Worm (Caenorhabditis elegans) whole organism, L3 larva: ENCODE results near the gene ephx-1.
A peak's percentile ranks its signal among the peaks of the same experiment; 100 is the strongest.

Source experiments
- R02D3.7 ChIP-seq: fragments of 150-350 bp; optimal IDR thresholded peaks from 2 replicates; lab custom pipeline; 2014; ENCODE audit warnings: missing biosample characterization, missing genetic modification characterization
- ZK546.5 ChIP-seq: sonication (generic microtip); optimal IDR thresholded peaks from 2 replicates; lab custom pipeline; 2017; ENCODE audit warnings: missing biosample characterization, missing genetic modification characterization
- aly-2 ChIP-seq: fragments of 150-350 bp; optimal IDR thresholded peaks from 2 replicates; lab custom pipeline; 2014; ENCODE audit warnings: missing biosample characterization, missing genetic modification characterization
- ama-1 ChIP-seq: fragments of 150-350 bp; optimal IDR thresholded peaks from 2 replicates; lab custom pipeline; 2018
- ceh-16 ChIP-seq: sonication (generic microtip); optimal IDR thresholded peaks from 2 replicates; lab custom pipeline; 2017; ENCODE audit warnings: missing biosample characterization, missing genetic modification characterization
- ceh-82 ChIP-seq: fragments of 150-350 bp; optimal IDR thresholded peaks from 2 replicates; lab custom pipeline; 2014; ENCODE audit warnings: missing biosample characterization, missing genetic modification characterization
- daf-12 ChIP-seq: fragments of 150-350 bp; optimal IDR thresholded peaks from 2 replicates; lab custom pipeline; 2014; ENCODE audit warnings: missing biosample characterization, missing genetic modification reagents, missing genetic modification characterization
- egl-27 ChIP-seq: sonication (generic microtip); optimal IDR thresholded peaks from 4 replicates; lab custom pipeline; 2017; ENCODE audit warnings: missing biosample characterization, missing genetic modification reagents, missing genetic modification characterization
- egl-5 ChIP-seq: fragments of 150-350 bp; optimal IDR thresholded peaks from 2 replicates; lab custom pipeline; 2017; ENCODE audit warnings: missing biosample characterization, missing genetic modification reagents, missing genetic modification characterization, inconsistent platforms
- elt-1 ChIP-seq: fragments of 150-350 bp; optimal IDR thresholded peaks from 2 replicates; lab custom pipeline; 2014; ENCODE audit warnings: missing biosample characterization, missing genetic modification characterization
- elt-2 ChIP-seq: sonication (generic microtip); optimal IDR thresholded peaks from 2 replicates; lab custom pipeline; 2016; ENCODE audit warnings: missing genetic modification reagents, mild to moderate bottlenecking, missing genetic modification characterization, missing compliant biosample characterization
- elt-3 ChIP-seq, 3 experiments: fragments of 150-350 bp in 1 of 3; sonication (generic microtip) in 2 of 3; optimal IDR thresholded peaks; 2 replicates in 2 of 3; 4 replicates in 1 of 3; lab custom pipeline; 2014 to 2017; ENCODE audit warnings: missing biosample characterization in 3 of 3, missing genetic modification characterization in 3 of 3
- eor-1 ChIP-seq, 2 experiments: fragments of 150-350 bp; optimal IDR thresholded peaks; 2 replicates each; lab custom pipeline; 2014 to 2018; ENCODE audit warnings: missing biosample characterization in 2 of 2, missing genetic modification characterization in 2 of 2
- fkh-10 ChIP-seq: sonication (generic microtip); optimal IDR thresholded peaks from 2 replicates; lab custom pipeline; 2017; ENCODE audit warnings: missing biosample characterization, missing genetic modification reagents, missing genetic modification characterization
- fkh-2 ChIP-seq: fragments of 150-350 bp; optimal IDR thresholded peaks from 2 replicates; lab custom pipeline; 2014; ENCODE audit warnings: missing biosample characterization, missing genetic modification reagents, missing genetic modification characterization
- fos-1 ChIP-seq: fragments of 150-350 bp; optimal IDR thresholded peaks from 2 replicates; lab custom pipeline; 2014; ENCODE audit warnings: missing biosample characterization, missing genetic modification characterization
- jun-1 ChIP-seq: fragments of 150-350 bp; optimal IDR thresholded peaks from 2 replicates; lab custom pipeline; 2014; ENCODE audit warnings: missing biosample characterization, missing genetic modification reagents, missing genetic modification characterization
- lsy-12 ChIP-seq: sonication (generic microtip); optimal IDR thresholded peaks from 2 replicates; lab custom pipeline; 2016; ENCODE audit warnings: mild to moderate bottlenecking, missing genetic modification characterization, missing compliant biosample characterization
- mml-1 ChIP-seq: fragments of 150-350 bp; sonication (generic microtip); optimal IDR thresholded peaks from 3 replicates; lab custom pipeline; 2014; ENCODE audit warnings: missing biosample characterization, missing genetic modification characterization
- nhr-23 ChIP-seq: fragments of 150-350 bp; optimal IDR thresholded peaks from 2 replicates; lab custom pipeline; 2014; ENCODE audit warnings: missing biosample characterization, missing genetic modification reagents, missing genetic modification characterization
- nhr-237 ChIP-seq: fragments of 150-350 bp; optimal IDR thresholded peaks from 2 replicates; lab custom pipeline; 2014; ENCODE audit warnings: missing biosample characterization, missing genetic modification characterization
- nhr-25 ChIP-seq: sonication (generic microtip); optimal IDR thresholded peaks from 2 replicates; lab custom pipeline; 2017; ENCODE audit warnings: missing biosample characterization, missing genetic modification characterization
- nhr-28 ChIP-seq: fragments of 150-350 bp; optimal IDR thresholded peaks from 2 replicates; lab custom pipeline; 2014; ENCODE audit warnings: missing biosample characterization, missing genetic modification characterization
- nhr-43 ChIP-seq: sonication (generic microtip); optimal IDR thresholded peaks from 2 replicates; lab custom pipeline; 2016; ENCODE audit warnings: mild to moderate bottlenecking, missing genetic modification characterization, missing compliant biosample characterization; ENCODE audit not compliant: poor library complexity, severe bottlenecking
- nhr-67 ChIP-seq: fragments of 150-350 bp; optimal IDR thresholded peaks from 2 replicates; lab custom pipeline; 2014; ENCODE audit warnings: missing biosample characterization, missing genetic modification characterization
- nhr-76 ChIP-seq: fragments of 150-350 bp; sonication (generic microtip); optimal IDR thresholded peaks from 5 replicates; lab custom pipeline; 2014; ENCODE audit warnings: missing biosample characterization, missing genetic modification characterization
- pqm-1 ChIP-seq: fragments of 150-350 bp; optimal IDR thresholded peaks from 2 replicates; lab custom pipeline; 2017; ENCODE audit warnings: missing biosample characterization, missing genetic modification characterization, inconsistent platforms
- sea-2 ChIP-seq: fragments of 150-350 bp; sonication (generic microtip); optimal IDR thresholded peaks from 4 replicates; lab custom pipeline; 2014; ENCODE audit warnings: missing biosample characterization, missing genetic modification reagents, missing genetic modification characterization
- skn-1 ChIP-seq: fragments of 150-350 bp; optimal IDR thresholded peaks from 2 replicates; lab custom pipeline; 2014; ENCODE audit warnings: missing biosample characterization, missing genetic modification characterization
- snpc-4 ChIP-seq: fragments of 150-350 bp; optimal IDR thresholded peaks from 2 replicates; lab custom pipeline; 2014; ENCODE audit warnings: missing biosample characterization, missing genetic modification characterization
- unc-62 ChIP-seq: fragments of 150-350 bp; sonication (generic microtip); optimal IDR thresholded peaks from 4 replicates; lab custom pipeline; 2014; ENCODE audit warnings: missing biosample characterization, missing genetic modification reagents, missing genetic modification characterization
- ztf-4 ChIP-seq: fragments of 150-350 bp; optimal IDR thresholded peaks from 2 replicates; lab custom pipeline; 2014; ENCODE audit warnings: missing biosample characterization, missing genetic modification characterization

The ephx-1 gene

ce11 chrII:4007972-4008371, 3.3 kb downstream of the ephx-1 start:
- TF ChIP-seq nhr-23 (tag; lab: Kevin White, UChicago), result no peak
- no peak for TF ChIP-seq nhr-43 (tag; lab: Kevin White, UChicago)
- TF ChIP-seq elt-1, result no peak
- TF ChIP-seq eor-1 (tag; optimal IDR thresholded peaks at IDR 0.05; lab: Kevin White, UChicago), result no peak

- TF ChIP-seq elt-2 (peak; percentile 29), mml-1 (no peak)
Measured at ce11 chrII:4011518-4011917, 6.8 kb downstream of the ephx-1 start.

DNA sequence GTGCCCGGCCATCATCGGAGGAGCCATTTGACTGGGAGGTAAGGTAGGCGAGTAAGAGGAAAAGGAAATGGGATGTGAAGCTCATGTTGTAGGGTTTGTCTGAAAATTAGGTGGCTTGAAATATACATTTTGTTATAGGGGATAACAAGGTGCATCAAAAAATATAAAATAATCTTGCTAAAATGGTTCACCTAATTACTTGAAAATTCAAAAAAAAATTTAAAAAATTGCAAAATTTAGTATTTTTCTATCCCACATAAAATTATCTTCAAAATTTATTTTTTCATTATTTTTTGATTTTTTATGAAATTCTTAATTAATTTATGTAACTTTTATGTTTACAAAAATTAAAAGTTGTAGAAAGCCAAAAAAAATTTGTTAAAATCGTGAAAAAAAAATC, 13.9 kb downstream of the ephx-1 start, which contains the start of gene K07D4.6:
TSS of gene K07D4.6 (minus strand) at position 101 of the 400 bp plus-strand sequence.
- TF ChIP-seq fkh-10 (GFP tag; lab: Kevin White, UChicago) (no peak), fkh-2 (no peak), elt-3 (tag; optimal IDR thresholded peaks at IDR 0.05; lab: Kevin White, UChicago) (no peak), ZK546.5 (tag; lab: Kevin White, UChicago) (no peak)

DNA sequence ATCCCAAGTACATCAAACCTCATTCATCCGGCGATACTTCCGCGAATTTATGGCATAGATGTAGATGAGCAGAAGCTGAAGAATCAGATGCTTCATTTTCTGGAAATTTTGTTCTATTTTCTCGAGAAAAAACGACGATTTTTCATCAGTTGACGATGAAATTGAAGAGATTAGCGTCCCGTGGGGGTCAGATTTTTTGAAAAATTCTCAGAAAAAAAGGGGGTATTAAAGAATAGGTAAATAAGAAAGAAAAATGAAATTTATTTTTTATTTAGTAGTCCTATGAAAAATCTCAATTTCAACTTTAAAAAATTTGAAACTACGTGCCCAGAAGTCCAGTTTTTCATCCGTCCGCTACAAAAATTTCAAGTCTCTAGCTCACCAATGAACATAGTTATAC, 20.7 kb downstream of the ephx-1 start, which contains the start of gene K07D4.5:
TSS of gene K07D4.5 (minus strand) at position 101 of the 400 bp plus-strand sequence.
- no peak for TF ChIP-seq daf-12 (tag; lab: Kevin White, UChicago)
- TF ChIP-seq ztf-4 (tag; lab: Kevin White, UChicago), result no peak
- TF ChIP-seq R02D3.7 (tag; lab: Kevin White, UChicago), result no peak
- TF ChIP-seq snpc-4, result no peak
- no peak for TF ChIP-seq ceh-82 (tag; lab: Kevin White, UChicago)
- no peak for TF ChIP-seq lsy-12 (tag; lab: Kevin White, UChicago)
- TF ChIP-seq nhr-237 (tag; lab: Kevin White, UChicago), result no peak
- no peak for TF ChIP-seq nhr-76
- no peak for TF ChIP-seq nhr-25 (tag; lab: Kevin White, UChicago)
- no peak for TF ChIP-seq ZK546.5 (tag; lab: Kevin White, UChicago)
- no peak for TF ChIP-seq jun-1 (tag; lab: Kevin White, UChicago)
- no peak for TF ChIP-seq egl-27 (tag; lab: Kevin White, UChicago)
- TF ChIP-seq ceh-16, result no peak
- no peak for TF ChIP-seq nhr-28 (tag; lab: Kevin White, UChicago)
- no peak for TF ChIP-seq egl-5
- TF ChIP-seq unc-62 (GFP tag; lab: Kevin White, UChicago), result no peak

DNA sequence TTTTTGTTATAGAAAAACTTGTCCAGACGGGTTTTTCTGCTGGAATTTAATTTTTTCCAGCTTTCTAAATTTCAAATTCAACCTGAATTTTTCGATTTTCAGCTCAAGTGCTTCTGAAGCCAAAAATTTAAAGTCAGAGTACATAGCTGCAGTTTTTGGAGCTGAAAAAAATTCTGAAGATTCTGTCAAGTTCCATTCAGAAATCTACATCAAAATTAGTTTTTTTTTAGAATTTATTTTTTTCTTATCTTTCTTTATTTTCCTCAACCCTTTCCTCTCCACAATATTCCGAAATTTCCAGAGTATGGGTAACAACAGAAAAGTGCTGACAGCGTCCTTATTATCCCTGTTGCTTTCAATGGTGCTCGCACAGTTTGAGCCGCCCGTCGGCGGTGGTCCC, 23.6 kb downstream of the ephx-1 start, which contains the start of gene K07D4.9:
TSS of gene K07D4.9 (plus strand) at position 301 of the 400 bp plus-strand sequence.
- TF ChIP-seq aly-2 (no peak), egl-27 (tag; lab: Kevin White, UChicago) (no peak), jun-1 (tag; lab: Kevin White, UChicago) (no peak), fos-1 (tag; lab: Kevin White, UChicago) (no peak), elt-1 (no peak), ceh-82 (tag; lab: Kevin White, UChicago) (no peak)

ce11 chrII:4032293-4032692, 27.6 kb downstream of the ephx-1 start, which contains the start of gene K07D4.4:
K07D4.4 (minus strand) TSS chrII:4032393.
- TF ChIP-seq pqm-1, result no peak
- no peak for TF ChIP-seq ama-1 (lab: Kevin White, UChicago)
- TF ChIP-seq R02D3.7 (tag; lab: Kevin White, UChicago), result no peak
- TF ChIP-seq skn-1, result no peak
- no peak for TF ChIP-seq snpc-4
- no peak for TF ChIP-seq egl-5
- no peak for TF ChIP-seq sea-2
- no peak for TF ChIP-seq nhr-67 (tag; lab: Kevin White, UChicago)
- no peak for TF ChIP-seq aly-2
- no peak for TF ChIP-seq jun-1 (tag; lab: Kevin White, UChicago)
- TF ChIP-seq egl-27 (tag; lab: Kevin White, UChicago), result no peak
- no peak for TF ChIP-seq nhr-43 (tag; lab: Kevin White, UChicago)
